Fruit fly (Drosophila melanogaster) whole organism, embryonic: Measurements from ENCODE around the gene Cep97.

Source experiments
- BtbVII ChIP-seq: fragments of 200-800 bp; sonication (Bioruptor generic); optimal IDR thresholded peaks from 3 replicates; lab custom pipeline; 2017; ENCODE audit warnings: missing biosample characterization, mild to moderate bottlenecking, missing genetic modification characterization
- CG11504 ChIP-seq: fragments of 200-800 bp; sonication (Bioruptor generic); optimal IDR thresholded peaks from 3 replicates; lab custom pipeline; 2019; ENCODE audit warnings: missing biosample characterization, mild to moderate bottlenecking, missing genetic modification characterization, moderate library complexity
- CG14710 ChIP-seq: fragments of 200-800 bp; sonication (Bioruptor generic); optimal IDR thresholded peaks from 3 replicates; lab custom pipeline; 2019; ENCODE audit warnings: missing biosample characterization, mild to moderate bottlenecking, missing genetic modification characterization, moderate library complexity
- CG15479 ChIP-seq: fragments of 200-800 bp; sonication (Bioruptor generic); optimal IDR thresholded peaks from 3 replicates; lab custom pipeline; 2019; ENCODE audit warnings: missing biosample characterization, mild to moderate bottlenecking, missing genetic modification characterization, moderate library complexity
- CG15601 ChIP-seq: fragments of 200-800 bp; sonication (Bioruptor generic); optimal IDR thresholded peaks from 3 replicates; lab custom pipeline; 2019; ENCODE audit warnings: missing biosample characterization, mild to moderate bottlenecking, missing genetic modification characterization, moderate library complexity
- CG17361 ChIP-seq: fragments of 200-800 bp; sonication (Bioruptor generic); IDR thresholded peaks from 3 replicates; pipeline ENCODE4 v1.3.6; 2022; ENCODE audit warnings: missing biosample characterization, missing genetic modification characterization
- CG17385 ChIP-seq: fragments of 200-800 bp; sonication (Bioruptor generic); optimal IDR thresholded peaks from 3 replicates; lab custom pipeline; 2018; ENCODE audit warnings: missing biosample characterization, mild to moderate bottlenecking, missing genetic modification characterization
- CG17568 ChIP-seq: fragments of 200-800 bp; sonication (Bioruptor generic); optimal IDR thresholded peaks from 2 replicates; lab custom pipeline; 2018; ENCODE audit warnings: missing biosample characterization, mild to moderate bottlenecking, missing genetic modification characterization, moderate library complexity
- CG17802 ChIP-seq: fragments of 200-800 bp; sonication (Bioruptor generic); optimal IDR thresholded peaks from 2 replicates; lab custom pipeline; 2018; ENCODE audit warnings: missing biosample characterization, mild to moderate bottlenecking, missing genetic modification characterization, moderate library complexity
- CG17912 ChIP-seq: fragments of 200-800 bp; sonication (Bioruptor generic); optimal IDR thresholded peaks from 2 replicates; lab custom pipeline; 2018; ENCODE audit warnings: missing biosample characterization, mild to moderate bottlenecking, missing genetic modification characterization
- CG30431 ChIP-seq: fragments of 200-800 bp; sonication (Bioruptor generic); optimal IDR thresholded peaks from 2 replicates; lab custom pipeline; 2017; ENCODE audit warnings: missing biosample characterization, missing genetic modification characterization
- CG3065 ChIP-seq: fragments of 200-800 bp; sonication (Bioruptor generic); optimal IDR thresholded peaks from 2 replicates; lab custom pipeline; 2016; ENCODE audit warnings: missing biosample characterization, missing genetic modification characterization
- CG4360 ChIP-seq: fragments of 200-800 bp; sonication (Bioruptor generic); IDR thresholded peaks from 2 replicates; pipeline ENCODE4 v1.3.6; 2022; ENCODE audit warnings: missing biosample characterization, missing genetic modification characterization
- CG4707 ChIP-seq: fragments of 200-800 bp; sonication (Bioruptor generic); optimal IDR thresholded peaks from 2 replicates; lab custom pipeline; 2018; ENCODE audit warnings: missing biosample characterization, mild to moderate bottlenecking, missing genetic modification characterization, moderate library complexity
- CG5245 ChIP-seq: fragments of 200-800 bp; sonication (Bioruptor generic); optimal IDR thresholded peaks from 3 replicates; lab custom pipeline; 2016; ENCODE audit warnings: missing biosample characterization, missing genetic modification characterization
- CG6175 ChIP-seq: fragments of 200-800 bp; sonication (Bioruptor generic); IDR thresholded peaks from 3 replicates; pipeline ENCODE4 v1.3.6; 2022; ENCODE audit warnings: missing biosample characterization, missing genetic modification characterization
- CG7928 ChIP-seq: fragments of 200-800 bp; sonication (Bioruptor generic); optimal IDR thresholded peaks from 2 replicates; lab custom pipeline; 2017; ENCODE audit warnings: missing biosample characterization, mild to moderate bottlenecking, missing genetic modification characterization
- Dad ChIP-seq: fragments of 200-800 bp; sonication (Bioruptor generic); optimal IDR thresholded peaks from 3 replicates; lab custom pipeline; 2016; ENCODE audit warnings: missing biosample characterization, missing genetic modification characterization
- Elba2 ChIP-seq: fragments of 200-800 bp; sonication (Bioruptor generic); optimal IDR thresholded peaks from 3 replicates; lab custom pipeline; 2016; ENCODE audit warnings: missing biosample characterization, missing genetic modification characterization
- H15 ChIP-seq: fragments of 200-800 bp; sonication (Bioruptor generic); IDR thresholded peaks from 3 replicates; pipeline ENCODE4 v1.3.6; 2022; ENCODE audit warnings: missing biosample characterization, missing genetic modification characterization
- HLH3B ChIP-seq: fragments of 200-800 bp; sonication (Bioruptor generic); IDR thresholded peaks from 2 replicates; pipeline ENCODE4 v1.3.6; 2022; ENCODE audit warnings: missing biosample characterization, missing genetic modification characterization
- Hand ChIP-seq: fragments of 200-800 bp; sonication (Bioruptor generic); optimal IDR thresholded peaks from 2 replicates; lab custom pipeline; 2017; ENCODE audit warnings: mild to moderate bottlenecking, missing biosample characterization, missing genetic modification reagents, missing genetic modification characterization
- NC2α ChIP-seq: fragments of 200-800 bp; sonication (Bioruptor generic); optimal IDR thresholded peaks from 2 replicates; lab custom pipeline; 2016; ENCODE audit warnings: missing biosample characterization, missing genetic modification characterization
- Scr ChIP-seq: fragments of 200-800 bp; sonication (Bioruptor generic); IDR thresholded peaks from 2 replicates; pipeline ENCODE4 v1.3.6; 2022; ENCODE audit warnings: missing biosample characterization, missing genetic modification characterization; ENCODE audit not compliant: partially characterized antibody
- al ChIP-seq: fragments of 200-800 bp; sonication (Bioruptor generic); IDR thresholded peaks from 2 replicates; pipeline ENCODE4 v1.3.6; 2022; ENCODE audit warnings: missing biosample characterization, missing genetic modification characterization
- az2 ChIP-seq: fragments of 200-800 bp; sonication (Bioruptor generic); optimal IDR thresholded peaks from 3 replicates; lab custom pipeline; 2016; ENCODE audit warnings: missing biosample characterization, missing genetic modification characterization
- br ChIP-seq: fragments of >200 bp; optimal IDR thresholded peaks from 2 replicates; lab custom pipeline; 2017
- chn ChIP-seq: fragments of 200-800 bp; sonication (Bioruptor generic); optimal IDR thresholded peaks from 2 replicates; lab custom pipeline; 2016; ENCODE audit warnings: missing biosample characterization, missing genetic modification characterization
- cwo ChIP-seq: fragments of 200-800 bp; sonication (Bioruptor generic); optimal IDR thresholded peaks from 3 replicates; lab custom pipeline; 2017; ENCODE audit warnings: missing biosample characterization, missing genetic modification characterization, mild to moderate bottlenecking, moderate library complexity, missing genetic modification reagents
- exex ChIP-seq: fragments of 200-800 bp; sonication (Bioruptor generic); optimal IDR thresholded peaks from 4 replicates; lab custom pipeline; 2018; ENCODE audit warnings: missing biosample characterization, mild to moderate bottlenecking, missing genetic modification characterization, moderate library complexity
- ftz-f1 ChIP-seq: fragments of 200-800 bp; sonication (Bioruptor generic); optimal IDR thresholded peaks from 2 replicates; lab custom pipeline; 2016; ENCODE audit warnings: missing biosample characterization, missing genetic modification characterization
- gce ChIP-seq: fragments of 200-800 bp; sonication (Bioruptor generic); IDR thresholded peaks from 3 replicates; pipeline ENCODE4 v1.3.6; 2022; ENCODE audit warnings: missing biosample characterization, missing genetic modification characterization
- gfzf ChIP-seq: fragments of 200-800 bp; sonication (Bioruptor generic); optimal IDR thresholded peaks from 2 replicates; lab custom pipeline; 2016; ENCODE audit warnings: missing biosample characterization, mild to moderate bottlenecking, missing genetic modification characterization, moderate library complexity
- grau ChIP-seq: fragments of 200-800 bp; optimal IDR thresholded peaks from 3 replicates; lab custom pipeline; 2019; ENCODE audit warnings: missing biosample characterization, mild to moderate bottlenecking, missing genetic modification characterization, moderate library complexity
- gro ChIP-seq: fragments of 200-800 bp; sonication (Bioruptor generic); optimal IDR thresholded peaks from 2 replicates; lab custom pipeline; 2016; ENCODE audit warnings: missing biosample characterization, missing genetic modification characterization
- hbn ChIP-seq: fragments of 200-800 bp; sonication (Bioruptor generic); IDR thresholded peaks from 2 replicates; pipeline ENCODE4 v1.3.6; 2022; ENCODE audit warnings: missing biosample characterization, missing genetic modification characterization; ENCODE audit not compliant: partially characterized antibody
- insv ChIP-seq, 2 experiments: fragments of 200-800 bp; sonication (Bioruptor generic); optimal IDR thresholded peaks; 3 replicates each; lab custom pipeline; 2016 to 2018; ENCODE audit warnings: missing biosample characterization in 2 of 2, missing genetic modification characterization in 2 of 2
- jumu ChIP-seq: fragments of 200-800 bp; sonication (Bioruptor generic); optimal IDR thresholded peaks from 3 replicates; lab custom pipeline; 2016; ENCODE audit warnings: missing biosample characterization, missing genetic modification characterization
- pan ChIP-seq, 4 experiments: fragments of >200 bp in 3 of 4; fragments of 200-800 bp in 1 of 4; sonication (Bioruptor generic) in 1 of 4; optimal IDR thresholded peaks in 3 of 4; IDR thresholded peaks in 1 of 4; 2 replicates each; pipeline versions ENCODE4 v1.3.6 to Lab custom; 2017 to 2022; ENCODE audit warnings: missing biosample characterization in 2 of 4, missing genetic modification characterization in 2 of 4, mixed read lengths in 1 of 4
- pnt ChIP-seq: fragments of 200-800 bp; sonication (Bioruptor generic); optimal IDR thresholded peaks from 3 replicates; lab custom pipeline; 2016; ENCODE audit warnings: missing biosample characterization, missing genetic modification characterization
- prd ChIP-seq, 3 experiments: fragments of >200 bp in 2 of 3; fragments of 200-800 bp in 1 of 3; sonication (Bioruptor generic) in 1 of 3; optimal IDR thresholded peaks in 2 of 3; IDR thresholded peaks in 1 of 3; 2 replicates in 2 of 3; 3 replicates in 1 of 3; pipeline versions ENCODE4 v1.3.6 to Lab custom; 2017 to 2022; ENCODE audit warnings: missing biosample characterization in 1 of 3, missing genetic modification characterization in 1 of 3
- rib ChIP-seq: fragments of 200-800 bp; sonication (Bioruptor generic); IDR thresholded peaks from 2 replicates; pipeline ENCODE4 v1.3.6; 2022; ENCODE audit warnings: missing biosample characterization, missing genetic modification characterization
- scrt ChIP-seq: fragments of 200-800 bp; sonication (Bioruptor generic); optimal IDR thresholded peaks from 2 replicates; lab custom pipeline; 2018; ENCODE audit warnings: missing biosample characterization, mild to moderate bottlenecking, missing genetic modification characterization, moderate library complexity
- seq ChIP-seq: fragments of 200-800 bp; sonication (Bioruptor generic); IDR thresholded peaks from 2 replicates; pipeline ENCODE4 v1.3.6; 2022; ENCODE audit warnings: missing biosample characterization, missing genetic modification characterization
- slp2 ChIP-seq: fragments of 200-800 bp; sonication (Bioruptor generic); optimal IDR thresholded peaks from 2 replicates; lab custom pipeline; 2016; ENCODE audit warnings: missing biosample characterization, missing genetic modification characterization
- ssp ChIP-seq: fragments of 200-800 bp; sonication (Bioruptor generic); IDR thresholded peaks from 2 replicates; pipeline ENCODE4 v1.3.6; 2022; ENCODE audit warnings: missing biosample characterization, missing genetic modification characterization
- stc ChIP-seq: fragments of 200-800 bp; sonication (Bioruptor generic); IDR thresholded peaks from 2 replicates; pipeline ENCODE4 v1.3.6; 2022; ENCODE audit warnings: missing biosample characterization, missing genetic modification characterization
- tin ChIP-seq: fragments of 200-800 bp; sonication (Bioruptor generic); optimal IDR thresholded peaks from 3 replicates; lab custom pipeline; 2016; ENCODE audit warnings: missing biosample characterization, missing genetic modification characterization
- tio ChIP-seq: fragments of 200-800 bp; sonication (Bioruptor generic); optimal IDR thresholded peaks from 2 replicates; lab custom pipeline; 2017; ENCODE audit warnings: missing biosample characterization, missing genetic modification characterization, inconsistent platforms
- zen2 ChIP-seq: fragments of 200-800 bp; sonication (Bioruptor generic); IDR thresholded peaks from 3 replicates; pipeline ENCODE4 v1.3.6; 2022; ENCODE audit warnings: missing biosample characterization, missing genetic modification characterization; ENCODE audit not compliant: partially characterized antibody

The Cep97 gene

DNA sequence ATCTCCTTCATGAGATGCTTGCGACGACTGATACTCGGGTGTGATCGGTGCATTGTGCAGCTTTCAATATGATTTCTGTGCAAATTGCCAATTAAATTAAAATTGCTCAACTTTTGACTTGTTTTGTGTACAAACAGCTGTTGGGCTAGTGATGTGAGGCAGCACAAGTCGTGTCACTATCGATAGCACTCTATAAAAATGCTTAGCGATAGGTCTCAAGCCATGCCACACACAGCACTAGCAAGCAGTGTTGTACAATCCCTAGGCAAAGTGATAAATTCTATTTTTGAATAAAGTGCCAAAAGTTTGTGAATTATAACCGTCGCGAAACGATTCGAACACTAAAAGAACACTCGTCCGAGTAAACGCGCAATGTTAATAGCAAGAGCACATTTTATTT lies 4.8 kb downstream of the Cep97 start, which contains the start of gene CG31957 (continued):
- no peak for TF ChIP-seq CG4707
- peak; percentile 38; the same call in 1 of the 2 replicates for TF ChIP-seq ssp (GFP tag; lab: Robert Waterston, UW)
- TF ChIP-seq CG6175 (GFP tag; lab: Robert Waterston, UW), result no peak
- no peak for TF ChIP-seq prd (optimal IDR thresholded peaks at IDR 0.05; lab: Kevin White, UChicago)
- 0 out of 3 replicates have a peak, but pooled peaks have one; percentile 23 for TF ChIP-seq prd (GFP tag; IDR thresholded peaks at IDR 0.05; lab: Robert Waterston, UW)
- peak; percentile 75 for TF ChIP-seq chn (GFP tag; lab: Kevin White, UChicago)
- no peak for TF ChIP-seq CG17361 (GFP tag; lab: Robert Waterston, UW)
- TF ChIP-seq CG17912 (GFP tag; lab: Kevin White, UChicago), result peak; percentile 38
- TF ChIP-seq Elba2 (GFP tag; lab: Kevin White, UChicago), result no peak
- TF ChIP-seq pan (optimal IDR thresholded peaks at IDR 0.05; lab: Kevin White, UChicago), result no peak
- peak in 1 of 2 experiments; percentile 53 for TF ChIP-seq pan (GFP tag; optimal IDR thresholded peaks at IDR 0.05 in 1 of 2, IDR thresholded peaks at IDR 0.05 in 1 of 2)
- no peak for TF ChIP-seq CG4360
- TF ChIP-seq CG15601, result no peak
- peak; percentile 31; the same call in 1 of the 2 replicates for TF ChIP-seq HLH3B (GFP tag; lab: Robert Waterston, UW)
- peak; percentile 48 for TF ChIP-seq tin (GFP tag; lab: Kevin White, UChicago)
- TF ChIP-seq exex (tag; lab: Kevin White, UChicago), result no peak
- TF ChIP-seq seq (GFP tag; lab: Robert Waterston, UW), result peak; percentile 29; the same call in 1 of the 2 replicates
- no peak for TF ChIP-seq BtbVII (GFP tag; lab: Kevin White, UChicago)
- no peak for TF ChIP-seq gce (GFP tag; lab: Robert Waterston, UW)
- TF ChIP-seq Hand (GFP tag; lab: Kevin White, UChicago), result no peak
- peak; percentile 23 for TF ChIP-seq grau (tag; lab: Kevin White, UChicago)
- no peak for TF ChIP-seq scrt (GFP tag; lab: Kevin White, UChicago)
- TF ChIP-seq CG17568, result no peak
- TF ChIP-seq CG15479 (GFP tag; lab: Kevin White, UChicago), result no peak
- peak; percentile 85 for TF ChIP-seq jumu (GFP tag; lab: Kevin White, UChicago)
- TF ChIP-seq insv (GFP tag; optimal IDR thresholded peaks at IDR 0.05; lab: Kevin White, UChicago), result peak in 1 of 2 experiments; percentile 3
- TF ChIP-seq CG14710 (tag; lab: Kevin White, UChicago), result peak; percentile 31
- TF ChIP-seq az2 (GFP tag; lab: Kevin White, UChicago), result peak; percentile 10
- TF ChIP-seq ftz-f1, result no peak
- peak; percentile 82 for TF ChIP-seq zen2 (GFP tag; lab: Robert Waterston, UW)
- TF ChIP-seq CG7928 (GFP tag; lab: Kevin White, UChicago), result no peak
- TF ChIP-seq stc (GFP tag; lab: Robert Waterston, UW), result no peak
- TF ChIP-seq CG30431 (GFP tag; lab: Kevin White, UChicago), result no peak
- TF ChIP-seq NC2α (GFP tag; lab: Kevin White, UChicago), result no peak
- TF ChIP-seq al (GFP tag; lab: Robert Waterston, UW), result no peak
- peak; percentile 1 for TF ChIP-seq slp2
- no peak for TF ChIP-seq cwo
- TF ChIP-seq CG5245 (GFP tag; lab: Kevin White, UChicago), result no peak
- 0 out of 2 replicates have a peak, but pooled peaks have one; percentile 38 for TF ChIP-seq rib (GFP tag; lab: Robert Waterston, UW)
- no peak for TF ChIP-seq CG17802 (tag; lab: Kevin White, UChicago)
- no peak for TF ChIP-seq tio (GFP tag; lab: Kevin White, UChicago)
- TF ChIP-seq H15 (GFP tag; lab: Robert Waterston, UW), result no peak
- peak; percentile 81 for TF ChIP-seq gro (GFP tag; lab: Kevin White, UChicago)
- TF ChIP-seq Dad (GFP tag; lab: Kevin White, UChicago), result peak; percentile 41
- peak; percentile 13 for TF ChIP-seq gfzf (GFP tag; lab: Kevin White, UChicago)
- no peak for TF ChIP-seq br (lab: Kevin White, UChicago)
- TF ChIP-seq CG17385 (GFP tag; lab: Kevin White, UChicago), result no peak
- peak; percentile 29 for TF ChIP-seq pnt (GFP tag; lab: Kevin White, UChicago)
- peak; percentile 96 for TF ChIP-seq Scr
- no peak for TF ChIP-seq CG3065 (GFP tag; lab: Kevin White, UChicago)
- TF ChIP-seq hbn (GFP tag; lab: Robert Waterston, UW), result peak; percentile 96
- no peak for TF ChIP-seq CG11504
